Worm (Caenorhabditis elegans): ENCODE results near the gene srlf-2.

Gene srlf-2

DNA sequence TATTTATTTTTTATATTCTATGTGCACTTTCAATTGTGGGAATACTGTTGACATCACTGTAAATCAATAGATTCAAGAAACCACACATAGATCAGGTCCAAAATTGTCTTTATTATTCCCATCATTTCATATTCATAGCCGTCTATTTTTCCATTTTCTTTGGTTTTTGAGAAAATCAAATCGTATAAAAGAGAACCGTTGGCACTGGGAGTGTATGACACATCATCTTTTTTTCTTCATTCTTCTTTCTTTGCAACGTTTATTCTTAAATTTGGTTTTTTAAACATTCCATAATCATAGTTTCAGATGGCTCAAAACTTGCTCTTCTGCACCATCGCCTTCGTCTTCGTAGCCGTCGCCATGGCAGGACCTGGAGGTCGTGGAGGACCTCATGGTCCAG lies at the start of gene srlf-2:
srlf-2 (plus strand) TSS at position 301 of the 400 bp plus-strand sequence.
- TF ChIP-seq ztf-4 (tag; optimal IDR thresholded peaks at IDR 0.05) = no peak
- TF ChIP-seq unc-98 (GFP tag; IDR thresholded peaks at IDR 0.05) = no peak
- TF ChIP-seq snu-23 (GFP tag; optimal IDR thresholded peaks at IDR 0.05) = no peak

DNA sequence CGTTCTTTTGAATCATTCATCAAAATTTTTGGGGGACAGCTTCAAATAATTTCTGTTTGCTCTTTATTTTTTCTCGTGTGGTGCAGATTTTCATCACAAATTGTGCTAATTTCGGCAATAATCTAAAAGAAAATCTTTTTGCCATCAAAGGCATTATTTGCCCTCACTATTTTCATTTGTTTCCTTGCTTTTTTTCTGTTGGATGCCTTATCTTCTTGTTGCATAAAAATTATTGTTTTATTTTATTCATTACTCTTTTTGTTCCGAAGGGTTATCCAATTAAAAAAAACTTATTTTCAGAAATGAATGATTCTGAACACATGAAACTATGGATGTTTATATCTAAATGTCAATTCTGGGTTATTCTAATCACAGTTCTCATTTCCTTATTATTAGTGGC lies 43.1 kb upstream of the srlf-2 start, which contains the start of gene T01B11.1:
T01B11.1 (plus strand) TSS at position 301 of the 400 bp plus-strand sequence.
- TF ChIP-seq pag-3 (tag; optimal IDR thresholded peaks at IDR 0.05; ENCODE audit: borderline replicate concordance, insufficient read depth) (no peak), snpc-4 (tag; optimal IDR thresholded peaks at IDR 0.05) (no peak), efl-1 (optimal IDR thresholded peaks at IDR 0.05) (no peak), efl-1 (GFP tag; optimal IDR thresholded peaks at IDR 0.05 in 1 of 2) (peak in 1 of 2 experiments; percentile 4), mab-9 (GFP tag; IDR thresholded peaks at IDR 0.05) (no peak)

DNA sequence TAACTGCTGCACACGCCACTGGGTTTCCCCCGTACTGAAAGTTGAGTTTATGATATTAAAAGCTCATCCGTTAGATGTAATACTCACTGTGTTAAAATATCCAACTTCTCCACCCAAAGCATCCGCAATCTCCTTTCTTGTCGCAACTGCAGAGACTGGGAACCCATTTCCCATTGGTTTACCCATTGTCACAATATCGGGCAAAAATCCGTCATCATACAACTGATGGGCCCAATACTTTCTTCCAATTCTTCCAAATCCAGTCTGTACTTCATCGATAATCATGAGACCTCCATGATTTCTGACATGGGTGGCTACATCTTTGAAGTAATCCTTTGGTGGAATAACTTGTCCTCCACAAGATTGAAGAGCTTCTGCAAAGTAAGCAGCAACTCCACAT lies 40.1 kb upstream of the srlf-2 start:
- TF ChIP-seq dpl-1 (GFP tag; optimal IDR thresholded peaks at IDR 0.05) (no peak), swsn-7 (tag; optimal IDR thresholded peaks at IDR 0.05) (no peak), efl-3 (GFP tag; optimal IDR thresholded peaks at IDR 0.05) (no peak), egl-13 (tag; optimal IDR thresholded peaks at IDR 0.05) (no peak), unc-86 (tag; optimal IDR thresholded peaks at IDR 0.05) (no peak), ztf-4 (tag; optimal IDR thresholded peaks at IDR 0.05) (no peak)

DNA sequence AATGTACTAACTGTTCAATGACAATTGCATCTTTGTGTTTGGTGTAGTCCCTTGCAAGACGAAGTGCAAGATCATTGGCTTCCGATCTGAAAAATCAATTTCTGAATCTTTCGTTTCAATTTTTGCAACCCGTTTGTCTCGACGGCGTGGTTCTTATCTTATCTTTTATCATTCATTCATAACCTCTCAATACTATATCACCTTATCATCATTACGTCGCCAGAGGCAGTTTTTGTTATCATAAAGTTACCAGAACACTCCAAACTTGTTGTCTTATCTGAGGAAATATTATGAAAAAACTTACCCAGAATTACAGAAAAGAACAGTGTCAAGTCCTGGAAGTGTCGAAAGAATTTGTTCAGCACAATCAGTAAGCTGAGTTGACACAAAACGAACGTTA lies 39.5 kb upstream of the srlf-2 start:
- peak; percentile 20 for TF ChIP-seq lin-14 (GFP tag; optimal IDR thresholded peaks at IDR 0.05)
- TF ChIP-seq sptf-1 (tag; optimal IDR thresholded peaks at IDR 0.05) = no peak
- TF ChIP-seq egl-13 (tag; optimal IDR thresholded peaks at IDR 0.05) = no peak
- TF ChIP-seq nhr-71 (tag; optimal IDR thresholded peaks at IDR 0.05) = peak; percentile 17
- no peak for TF ChIP-seq lir-3 (tag; optimal IDR thresholded peaks at IDR 0.05; ENCODE audit: poor library complexity)
- TF ChIP-seq pag-3 (tag; optimal IDR thresholded peaks at IDR 0.05; ENCODE audit: borderline replicate concordance, insufficient read depth) = no peak
- no peak for TF ChIP-seq nhr-20 (tag; optimal IDR thresholded peaks at IDR 0.05)
- TF ChIP-seq pqm-1 (tag; optimal IDR thresholded peaks at IDR 0.05) = peak; percentile 34
- TF ChIP-seq nhr-90 (tag; optimal IDR thresholded peaks at IDR 0.05; ENCODE audit: poor library complexity) = peak; percentile 1
- TF ChIP-seq elt-3 (tag; optimal IDR thresholded peaks at IDR 0.05) = peak in 5 of 6 experiments; percentile 0 to 97 (median 93)
- peak; percentile 1 for TF ChIP-seq blmp-1 (tag; optimal IDR thresholded peaks at IDR 0.05)
- TF ChIP-seq lsy-2 (tag; optimal IDR thresholded peaks at IDR 0.05) = peak in 1 of 2 experiments; percentile 12
- TF ChIP-seq unc-62 (GFP tag; optimal IDR thresholded peaks at IDR 0.05) = no peak
- TF ChIP-seq elt-2 (tag; optimal IDR thresholded peaks at IDR 0.05) = peak; percentile 97
- no peak for TF ChIP-seq Y116A8C.19 (tag; optimal IDR thresholded peaks at IDR 0.05; ENCODE audit: borderline replicate concordance)
- TF ChIP-seq lin-35 (GFP tag; optimal IDR thresholded peaks at IDR 0.05) = peak in 1 of 2 experiments; percentile 7

DNA sequence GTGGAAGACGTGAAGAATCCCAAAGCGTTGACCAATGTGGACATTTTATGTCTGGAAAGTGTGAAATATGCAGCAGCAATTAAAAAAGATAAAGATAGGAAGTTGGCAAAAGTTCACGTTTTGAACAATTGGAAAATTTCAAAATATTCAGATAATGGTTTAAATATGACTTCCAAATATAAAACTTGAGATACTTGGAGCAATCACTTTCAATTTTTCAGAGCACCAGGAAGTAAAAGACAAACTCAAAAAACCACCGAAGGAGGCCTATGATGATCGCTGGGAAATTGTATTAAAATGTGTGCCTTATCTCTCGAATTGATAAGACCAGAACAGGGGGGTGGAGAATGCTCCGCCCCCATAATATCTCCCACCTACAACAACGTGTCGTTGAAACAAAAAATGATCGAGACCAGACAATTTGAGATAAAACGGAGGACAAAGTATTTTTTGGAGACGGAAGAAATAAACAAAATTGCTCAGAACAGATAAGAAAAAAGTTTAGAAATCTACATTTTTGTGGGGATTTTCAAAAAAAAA lies 38.2 kb upstream of the srlf-2 start, which contains the start of gene eppl-1:
eppl-1 (minus strand) TSS at position 51 of the 540 bp plus-strand sequence.
- TF ChIP-seq C16A3.4 (tag; optimal IDR thresholded peaks at IDR 0.05) (no peak), elt-3 (tag; optimal IDR thresholded peaks at IDR 0.05) (peak in 2 of 6 experiments; percentile 85), ets-5 (GFP tag; IDR thresholded peaks at IDR 0.05) (no peak), tbx-2 (tag; optimal IDR thresholded peaks at IDR 0.05) (peak; percentile 0), elt-2 (tag; optimal IDR thresholded peaks at IDR 0.05) (peak; percentile 92), lin-35 (GFP tag; optimal IDR thresholded peaks at IDR 0.05) (no peak), efl-1 (optimal IDR thresholded peaks at IDR 0.05) (no peak), efl-1 (GFP tag; optimal IDR thresholded peaks at IDR 0.05 in 1 of 2) (peak in 1 of 2 experiments; percentile 13), blmp-1 (tag; optimal IDR thresholded peaks at IDR 0.05) (peak; percentile 7), nhr-237 (tag; optimal IDR thresholded peaks at IDR 0.05) (no peak), lin-14 (GFP tag; optimal IDR thresholded peaks at IDR 0.05) (peak; percentile 56), nhr-71 (tag; optimal IDR thresholded peaks at IDR 0.05) (peak; percentile 9)

All from whole organism, L1 larva.